Worm (Caenorhabditis elegans): ENCODE data around the gene mdt-4.

- TF ChIP-seq snpc-1.1 (tag; optimal IDR thresholded peaks at IDR 0.05; ENCODE audit: insufficient read depth) (no peak), Y67H2A.10 (GFP tag; conservative IDR thresholded peaks at IDR 0.05) (no peak), Y79H2A.3 (GFP tag; conservative IDR thresholded peaks at IDR 0.05) (no peak), F10E7.11 (tag; optimal IDR thresholded peaks at IDR 0.05) (no peak), aptf-2 (GFP tag; conservative IDR thresholded peaks at IDR 0.05) (no peak), efl-1 (GFP tag; optimal IDR thresholded peaks at IDR 0.05) (no peak), die-1 (tag; optimal IDR thresholded peaks at IDR 0.05) (no peak), unc-62 (GFP tag; optimal IDR thresholded peaks at IDR 0.05) (no peak), pbrm-1 (GFP tag; IDR thresholded peaks at IDR 0.05) (no peak), ztf-3 (GFP tag; optimal IDR thresholded peaks at IDR 0.05) (no peak), nhr-120 (GFP tag; IDR thresholded peaks at IDR 0.05) (no peak), hrde-1 (tag; optimal IDR thresholded peaks at IDR 0.05; ENCODE audit: borderline replicate concordance) (no peak), D2030.7 (GFP tag; IDR thresholded peaks at IDR 0.05) (no peak), snpc-4 (GFP tag; optimal IDR thresholded peaks at IDR 0.05) (no peak), snpc-4 (tag; optimal IDR thresholded peaks at IDR 0.05) (no peak)
Measured at ce11 chrII:4992977-4993376, 49.2 kb upstream of the mdt-4 start, which contains the start of gene pigb-1.
